Worm (Caenorhabditis elegans): Measurements from ENCODE around the gene srxa-11.

DNA sequence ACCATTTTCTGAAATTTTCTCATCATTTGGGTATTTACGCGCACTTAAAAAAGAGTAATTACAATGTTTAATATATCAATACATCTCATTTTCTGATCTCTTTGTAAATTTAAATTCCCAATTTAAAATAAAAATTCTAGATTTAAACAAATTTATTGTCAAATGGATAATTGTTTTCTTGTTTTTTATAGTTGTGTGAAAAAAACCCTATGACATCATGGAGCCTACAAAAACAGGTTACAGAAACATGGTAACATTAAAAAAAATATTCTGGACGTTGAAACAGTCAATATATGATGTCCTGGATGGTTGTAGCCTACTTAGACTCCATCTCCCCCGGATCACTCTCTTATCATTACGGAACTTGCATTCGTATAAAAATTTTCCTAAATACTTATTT, 34.4 kb upstream of the srxa-11 start, which contains the start of gene spp-12:
- TF ChIP-seq ama-1 (optimal IDR thresholded peaks at IDR 0.05) (no peak), ama-1 (GFP tag; optimal IDR thresholded peaks at IDR 0.05) (no peak), bed-2 (GFP tag; IDR thresholded peaks at IDR 0.05) (no peak), F55B11.4 (tag; optimal IDR thresholded peaks at IDR 0.05; ENCODE audit: borderline replicate concordance, insufficient read depth) (no peak), tbp1 (GFP tag; optimal IDR thresholded peaks at IDR 0.05) (no peak), C06A6.2 (GFP tag; conservative IDR thresholded peaks at IDR 0.05) (no peak), pha-4 (tag; optimal IDR thresholded peaks at IDR 0.05) (no peak), bed-1 (GFP tag; IDR thresholded peaks at IDR 0.05) (no peak), atf-7 (tag; optimal IDR thresholded peaks at IDR 0.05) (no peak), lin-26 (GFP tag; IDR thresholded peaks at IDR 0.05) (no peak), ekl-4 (GFP tag; IDR thresholded peaks at IDR 0.05) (no peak)
